Worm (Caenorhabditis elegans) whole organism, early embryonic: ENCODE results near the gene Y22D7AR.3.

Experiments used
- B0310.2 ChIP-seq: sonication (generic microtip); optimal IDR thresholded peaks from 2 replicates; lab custom pipeline; 2016; ENCODE audit warnings: mild to moderate bottlenecking, missing genetic modification characterization, missing compliant biosample characterization
- F13C5.2 ChIP-seq: sonication (generic microtip); optimal IDR thresholded peaks from 2 replicates; lab custom pipeline; 2017; ENCODE audit warnings: mild to moderate bottlenecking, missing genetic modification characterization, inconsistent platforms, missing compliant biosample characterization
- ama-1 ChIP-seq: fragments of 150-350 bp; optimal IDR thresholded peaks from 2 replicates; lab custom pipeline; 2014
- ceh-36 ChIP-seq: sonication (generic microtip); optimal IDR thresholded peaks from 2 replicates; lab custom pipeline; 2016; ENCODE audit warnings: missing genetic modification characterization, inconsistent platforms, missing compliant biosample characterization
- ets-7 ChIP-seq: sonication (generic microtip); optimal IDR thresholded peaks from 2 replicates; lab custom pipeline; 2016; ENCODE audit warnings: missing genotype, missing genetic modification characterization, missing compliant biosample characterization
- flt-1 ChIP-seq: fragments of 200-800 bp; sonication (Bioruptor generic); IDR thresholded peaks from 2 replicates; pipeline ENCODE4 v1.3.6; 2022; ENCODE audit warnings: missing genetic modification characterization, missing compliant biosample characterization
- hmbx-1 ChIP-seq: sonication (generic microtip); optimal IDR thresholded peaks from 2 replicates; lab custom pipeline; 2016; ENCODE audit warnings: mild to moderate bottlenecking, missing genetic modification characterization, missing compliant biosample characterization
- hmg-4 ChIP-seq: fragments of 200-800 bp; sonication (Bioruptor generic); optimal IDR thresholded peaks from 2 replicates; lab custom pipeline; 2018; ENCODE audit warnings: mild to moderate bottlenecking, missing genetic modification characterization, missing compliant biosample characterization
- hnd-1 ChIP-seq: sonication (generic microtip); optimal IDR thresholded peaks from 2 replicates; lab custom pipeline; 2016; ENCODE audit warnings: missing genetic modification characterization, missing compliant biosample characterization
- pes-1 ChIP-seq: fragments of 200-800 bp; sonication (Bioruptor generic); IDR thresholded peaks from 2 replicates; pipeline ENCODE4 v1.3.6; 2022; ENCODE audit warnings: missing genetic modification reagents, missing genetic modification characterization, missing compliant biosample characterization
- scrt-1 ChIP-seq: fragments of 200-800 bp; sonication (Bioruptor generic); IDR thresholded peaks from 2 replicates; pipeline ENCODE4 v1.3.6; 2022; ENCODE audit warnings: missing genetic modification characterization, missing compliant biosample characterization
- sea-1 ChIP-seq: fragments of 200-800 bp; sonication (Bioruptor generic); conservative IDR thresholded peaks from 2 replicates; pipeline ENCODE4 v1.3.6; 2022; ENCODE audit warnings: missing genetic modification characterization, missing compliant biosample characterization
- tbx-11 ChIP-seq: fragments of 200-800 bp; sonication (Bioruptor generic); IDR thresholded peaks from 2 replicates; pipeline ENCODE4 v1.3.6; 2022; ENCODE audit warnings: missing genetic modification characterization, missing compliant biosample characterization
- tra-4 ChIP-seq: sonication (generic microtip); optimal IDR thresholded peaks from 2 replicates; lab custom pipeline; 2017; ENCODE audit warnings: missing genetic modification characterization, missing compliant biosample characterization

- TF ChIP-seq hmg-4 (no peak), hmbx-1 (no peak), sea-1 (no peak), tbx-11 (GFP tag; lab: Robert Waterston, UW) (no peak), ama-1 (lab: Kevin White, UChicago) (no peak), F13C5.2 (tag; lab: Kevin White, UChicago) (no peak), ceh-36 (tag; lab: Kevin White, UChicago) (no peak), pes-1 (GFP tag; lab: Robert Waterston, UW) (no peak), B0310.2 (tag; lab: Kevin White, UChicago) (no peak), tra-4 (tag; lab: Kevin White, UChicago) (no peak), flt-1 (no peak), scrt-1 (GFP tag; lab: Robert Waterston, UW) (no peak), hnd-1 (tag; lab: Kevin White, UChicago) (no peak), ets-7 (tag; lab: Kevin White, UChicago) (no peak)
Observed at ce11 chrIII:1674760-1675159, 9.1 kb upstream of the Y22D7AR.3 start.
